Worm (Caenorhabditis elegans) whole organism, L1 larva: ENCODE measurements around the gene rips-1.
A peak's percentile ranks its signal among the peaks of the same experiment; 100 is the strongest.

Experiments
- ces-1 ChIP-seq: fragments of 150-350 bp; optimal IDR thresholded peaks from 2 replicates; lab custom pipeline; 2014; ENCODE audit warnings: missing biosample characterization, missing genetic modification reagents, missing genetic modification characterization
- elt-3 ChIP-seq, 6 experiments: fragments of 150-350 bp in 1 of 6; sonication (generic microtip); optimal IDR thresholded peaks; 2 replicates each; lab custom pipeline; 2017 to 2018; ENCODE audit warnings: missing biosample characterization in 6 of 6, missing genetic modification characterization in 6 of 6, inconsistent platforms in 1 of 6
- fkh-10 ChIP-seq: sonication (generic microtip); optimal IDR thresholded peaks from 2 replicates; lab custom pipeline; 2017; ENCODE audit warnings: missing biosample characterization, missing genetic modification reagents, missing genetic modification characterization
- lin-14 ChIP-seq: fragments of 200-800 bp; sonication (Bioruptor generic); optimal IDR thresholded peaks from 2 replicates; lab custom pipeline; 2018; ENCODE audit warnings: mild to moderate bottlenecking, missing genetic modification characterization, moderate library complexity, missing compliant biosample characterization
- nhr-11 ChIP-seq: fragments of 150-350 bp; optimal IDR thresholded peaks from 2 replicates; lab custom pipeline; 2014; ENCODE audit warnings: missing biosample characterization, missing genetic modification characterization
- nhr-237 ChIP-seq: fragments of 150-350 bp; optimal IDR thresholded peaks from 2 replicates; lab custom pipeline; 2014; ENCODE audit warnings: missing biosample characterization, missing genetic modification characterization
- snpc-4 ChIP-seq: fragments of 150-350 bp; optimal IDR thresholded peaks from 2 replicates; lab custom pipeline; 2014; ENCODE audit warnings: missing biosample characterization, missing genetic modification characterization
- ztf-4 ChIP-seq: fragments of 150-350 bp; optimal IDR thresholded peaks from 2 replicates; lab custom pipeline; 2014; ENCODE audit warnings: missing biosample characterization, missing genetic modification characterization

- TF ChIP-seq ztf-4: no peak
- TF ChIP-seq nhr-11 (tag; lab: Kevin White, UChicago): no peak
- TF ChIP-seq fkh-10 (GFP tag; lab: Kevin White, UChicago): no peak
- no peak for TF ChIP-seq nhr-237
- TF ChIP-seq lin-14: peak; percentile 67
- TF ChIP-seq snpc-4: no peak
- TF ChIP-seq ces-1 (GFP tag; lab: Kevin White, UChicago): no peak
- no peak for TF ChIP-seq elt-3 (tag; optimal IDR thresholded peaks at IDR 0.05; lab: Kevin White, UChicago)
Observed at ce11 chrV:3814938-3815337, 43.1 kb downstream of the rips-1 start, which contains the start of gene H10D18.1.
